Fruit fly (Drosophila melanogaster): ENCODE results near the gene CG12655.
"Not testable (repeated sequence)": the region's sequence is repeated elsewhere in the genome, so short reads cannot be mapped to it uniquely, and the experiment has no call there.

DNA sequence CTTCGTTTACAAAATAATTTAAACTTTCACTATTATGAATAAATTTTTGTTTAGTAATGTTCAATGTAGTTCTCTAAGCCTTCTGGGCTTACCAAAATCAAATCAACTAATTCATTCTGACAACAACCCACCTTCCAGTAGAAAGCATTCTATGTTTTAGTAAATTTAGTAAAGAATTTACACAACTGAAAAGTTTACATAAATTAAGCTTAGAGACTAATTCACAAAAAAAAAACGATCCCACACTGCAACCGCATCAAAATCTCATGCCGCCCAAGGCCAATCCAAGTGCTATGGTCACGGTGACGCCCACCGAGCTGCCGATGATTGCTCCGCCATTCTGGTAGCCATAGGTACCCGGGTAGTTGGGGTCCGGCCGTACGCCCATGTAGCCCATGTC lies 15.2 kb downstream of the CG12655 start, which contains the start of gene CG45492:
- TF ChIP-seq cic (GFP tag; optimal IDR thresholded peaks at IDR 0.05); Crg-1 (GFP tag; optimal IDR thresholded peaks at IDR 0.05); CG11617 (GFP tag; optimal IDR thresholded peaks at IDR 0.05); kay (GFP tag; ENCODE audit: borderline replicate concordance); toe (GFP tag; optimal IDR thresholded peaks at IDR 0.05): not testable (repeated sequence)
